Worm (Caenorhabditis elegans) whole organism, early embryonic: ENCODE measurements around the gene abl-1.

Experiments used
- aly-1 ChIP-seq: sonication (generic microtip); optimal IDR thresholded peaks from 2 replicates; lab custom pipeline; 2016; ENCODE audit warnings: missing genetic modification characterization, missing compliant biosample characterization
- ama-1 ChIP-seq: fragments of 150-350 bp; optimal IDR thresholded peaks from 2 replicates; lab custom pipeline; 2014
- ceh-13 ChIP-seq: fragments of 200-800 bp; sonication (Bioruptor generic); optimal IDR thresholded peaks from 2 replicates; lab custom pipeline; 2018; ENCODE audit warnings: mild to moderate bottlenecking, missing genetic modification characterization, missing compliant biosample characterization
- ceh-36 ChIP-seq: sonication (generic microtip); optimal IDR thresholded peaks from 2 replicates; lab custom pipeline; 2016; ENCODE audit warnings: missing genetic modification characterization, inconsistent platforms, missing compliant biosample characterization
- ets-7 ChIP-seq: sonication (generic microtip); optimal IDR thresholded peaks from 2 replicates; lab custom pipeline; 2016; ENCODE audit warnings: missing genotype, missing genetic modification characterization, missing compliant biosample characterization
- flt-1 ChIP-seq: fragments of 200-800 bp; sonication (Bioruptor generic); IDR thresholded peaks from 2 replicates; pipeline ENCODE4 v1.3.6; 2022; ENCODE audit warnings: missing genetic modification characterization, missing compliant biosample characterization
- hmg-4 ChIP-seq: fragments of 200-800 bp; sonication (Bioruptor generic); optimal IDR thresholded peaks from 2 replicates; lab custom pipeline; 2018; ENCODE audit warnings: mild to moderate bottlenecking, missing genetic modification characterization, missing compliant biosample characterization
- hnd-1 ChIP-seq: sonication (generic microtip); optimal IDR thresholded peaks from 2 replicates; lab custom pipeline; 2016; ENCODE audit warnings: missing genetic modification characterization, missing compliant biosample characterization
- scrt-1 ChIP-seq: fragments of 200-800 bp; sonication (Bioruptor generic); IDR thresholded peaks from 2 replicates; pipeline ENCODE4 v1.3.6; 2022; ENCODE audit warnings: missing genetic modification characterization, missing compliant biosample characterization
- sea-1 ChIP-seq: fragments of 200-800 bp; sonication (Bioruptor generic); conservative IDR thresholded peaks from 2 replicates; pipeline ENCODE4 v1.3.6; 2022; ENCODE audit warnings: missing genetic modification characterization, missing compliant biosample characterization
- tbx-11 ChIP-seq: fragments of 200-800 bp; sonication (Bioruptor generic); IDR thresholded peaks from 2 replicates; pipeline ENCODE4 v1.3.6; 2022; ENCODE audit warnings: missing genetic modification characterization, missing compliant biosample characterization
- tbx-37 ChIP-seq: fragments of 200-800 bp; sonication (Bioruptor generic); conservative IDR thresholded peaks from 2 replicates; pipeline ENCODE4 v1.3.6; 2022; ENCODE audit warnings: missing genetic modification reagents, missing genetic modification characterization, missing compliant biosample characterization
- tra-4 ChIP-seq: sonication (generic microtip); optimal IDR thresholded peaks from 2 replicates; lab custom pipeline; 2017; ENCODE audit warnings: missing genetic modification characterization, missing compliant biosample characterization

DNA sequence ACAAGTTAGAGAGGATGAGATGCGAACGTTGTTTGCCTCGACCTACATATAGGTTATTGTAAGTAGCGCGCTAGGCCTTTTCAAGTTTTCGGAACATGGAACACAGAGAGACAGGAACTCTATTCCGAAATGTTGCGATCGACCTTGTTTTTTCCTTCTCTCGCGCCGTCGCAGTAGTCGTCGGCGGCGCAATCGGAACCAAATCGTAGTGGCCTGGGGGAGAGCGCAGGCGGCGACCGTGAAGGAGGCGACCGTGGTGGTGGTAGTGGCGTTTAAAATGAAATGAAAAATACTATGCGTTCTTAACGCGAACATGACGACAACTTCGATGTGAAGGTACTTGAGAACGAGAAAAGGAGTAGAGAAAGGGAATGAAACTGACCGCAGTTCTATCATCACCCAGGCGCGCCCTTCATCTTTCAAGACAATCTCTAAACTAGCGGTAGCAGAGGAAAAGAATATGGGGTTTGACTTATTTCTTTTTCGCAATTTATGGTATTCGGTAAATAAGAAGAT lies 23.6 kb upstream of the abl-1 start:
- TF ChIP-seq ceh-13 (GFP tag; lab: Kevin White, UChicago) (no peak), ama-1 (lab: Kevin White, UChicago) (no peak), ceh-36 (no peak), flt-1 (GFP tag; lab: Robert Waterston, UW) (no peak), scrt-1 (GFP tag; lab: Robert Waterston, UW) (no peak), sea-1 (GFP tag; lab: Robert Waterston, UW) (no peak), hnd-1 (no peak), tra-4 (tag; lab: Kevin White, UChicago) (no peak), ets-7 (no peak), aly-1 (no peak), hmg-4 (no peak), tbx-37 (GFP tag; lab: Robert Waterston, UW) (no peak), tbx-11 (GFP tag; lab: Robert Waterston, UW) (no peak)
